Worm (Caenorhabditis elegans) whole organism, mixed stage, embryonic: ENCODE results near the gene F48F7.6.

Source experiments
- bed-3 ChIP-seq: fragments of 200-800 bp; sonication (Bioruptor generic); optimal IDR thresholded peaks from 3 replicates; lab custom pipeline; 2018; ENCODE audit warnings: mild to moderate bottlenecking, missing genetic modification characterization, moderate library complexity, missing compliant biosample characterization
- ceh-39 ChIP-seq: fragments of 150-350 bp; optimal IDR thresholded peaks from 2 replicates; lab custom pipeline; 2014; ENCODE audit warnings: missing biosample characterization, missing genetic modification characterization
- ceh-43 ChIP-seq: fragments of 200-800 bp; sonication (Bioruptor generic); optimal IDR thresholded peaks from 2 replicates; lab custom pipeline; 2018; ENCODE audit warnings: mild to moderate bottlenecking, missing genetic modification characterization, moderate library complexity, missing compliant biosample characterization
- ceh-83 ChIP-seq: fragments of 200-800 bp; sonication (Bioruptor generic); optimal IDR thresholded peaks from 2 replicates; lab custom pipeline; 2018; ENCODE audit warnings: mild to moderate bottlenecking, missing genetic modification characterization, missing compliant biosample characterization
- ces-1 ChIP-seq: fragments of 150-350 bp; optimal IDR thresholded peaks from 2 replicates; lab custom pipeline; 2014; ENCODE audit warnings: missing biosample characterization, missing genetic modification reagents, missing genetic modification characterization
- cnd-1 ChIP-seq: fragments of 200-800 bp; sonication (Bioruptor generic); optimal IDR thresholded peaks from 2 replicates; lab custom pipeline; 2018; ENCODE audit warnings: mild to moderate bottlenecking, missing genetic modification characterization, missing compliant biosample characterization
- drap-1 ChIP-seq: fragments of 200-800 bp; sonication (Bioruptor generic); optimal IDR thresholded peaks from 3 replicates; lab custom pipeline; 2018; ENCODE audit warnings: mild to moderate bottlenecking, missing genetic modification characterization, missing compliant biosample characterization
- elt-1 ChIP-seq: sonication (generic microtip); optimal IDR thresholded peaks from 2 replicates; lab custom pipeline; 2017; ENCODE audit warnings: missing genetic modification characterization, mild to moderate bottlenecking, missing compliant biosample characterization, antibody characterized with exemption, moderate library complexity, borderline replicate concordance; ENCODE audit not compliant: insufficient read depth
- elt-3 ChIP-seq: fragments of 150-350 bp; optimal IDR thresholded peaks from 2 replicates; lab custom pipeline; 2014; ENCODE audit warnings: missing biosample characterization, missing genetic modification characterization
- flh-1 ChIP-seq: fragments of 200-800 bp; sonication (Bioruptor generic); optimal IDR thresholded peaks from 2 replicates; lab custom pipeline; 2018; ENCODE audit warnings: mild to moderate bottlenecking, missing genetic modification characterization, moderate library complexity, missing compliant biosample characterization
- hlh-1 ChIP-seq: fragments of 150-350 bp; optimal IDR thresholded peaks from 2 replicates; lab custom pipeline; 2014; ENCODE audit warnings: missing biosample characterization, missing genetic modification reagents, missing genetic modification characterization
- lin-13 ChIP-seq: fragments of 150-350 bp; optimal IDR thresholded peaks from 2 replicates; lab custom pipeline; 2014; ENCODE audit warnings: missing biosample characterization, missing genetic modification characterization
- mep-1 ChIP-seq: fragments of 150-350 bp; optimal IDR thresholded peaks from 2 replicates; lab custom pipeline; 2017; ENCODE audit warnings: missing biosample characterization, missing genetic modification reagents, missing genetic modification characterization, inconsistent platforms
- mls-2 ChIP-seq: sonication (generic microtip); optimal IDR thresholded peaks from 2 replicates; lab custom pipeline; 2016; ENCODE audit warnings: mild to moderate bottlenecking, missing genetic modification characterization, moderate library complexity, missing compliant biosample characterization
- nhr-12 ChIP-seq: fragments of 150-350 bp; optimal IDR thresholded peaks from 2 replicates; lab custom pipeline; 2014; ENCODE audit warnings: missing biosample characterization, missing genetic modification characterization
- nhr-2 ChIP-seq: fragments of 150-350 bp; optimal IDR thresholded peaks from 2 replicates; lab custom pipeline; 2014; ENCODE audit warnings: missing biosample characterization, missing genetic modification characterization
- nhr-237 ChIP-seq: fragments of 150-350 bp; optimal IDR thresholded peaks from 2 replicates; lab custom pipeline; 2014; ENCODE audit warnings: missing biosample characterization, missing genetic modification characterization
- nhr-28 ChIP-seq: fragments of 150-350 bp; optimal IDR thresholded peaks from 2 replicates; lab custom pipeline; 2014; ENCODE audit warnings: missing biosample characterization, missing genetic modification characterization
- pha-4 ChIP-seq: fragments of 150-350 bp; optimal IDR thresholded peaks from 2 replicates; lab custom pipeline; 2018; ENCODE audit warnings: missing biosample characterization, missing genetic modification reagents, missing genetic modification characterization
- sem-2 ChIP-seq: fragments of 200-800 bp; sonication (Bioruptor generic); optimal IDR thresholded peaks from 2 replicates; lab custom pipeline; 2018; ENCODE audit warnings: mild to moderate bottlenecking, missing genetic modification characterization, missing compliant biosample characterization
- sptf-1 ChIP-seq: sonication (generic microtip); optimal IDR thresholded peaks from 2 replicates; lab custom pipeline; 2017; ENCODE audit warnings: mild to moderate bottlenecking, missing genetic modification characterization, moderate library complexity, missing compliant biosample characterization
- tbx-8 ChIP-seq: fragments of 200-800 bp; sonication (Bioruptor generic); optimal IDR thresholded peaks from 2 replicates; lab custom pipeline; 2018; ENCODE audit warnings: mild to moderate bottlenecking, missing genetic modification characterization, moderate library complexity, missing compliant biosample characterization
- unc-120 ChIP-seq: sonication (generic microtip); optimal IDR thresholded peaks from 2 replicates; lab custom pipeline; 2017; ENCODE audit warnings: missing genetic modification characterization, missing compliant biosample characterization; ENCODE audit not compliant: poor library complexity, severe bottlenecking
- unc-39 ChIP-seq: fragments of 150-350 bp; optimal IDR thresholded peaks from 2 replicates; lab custom pipeline; 2014; ENCODE audit warnings: missing biosample characterization, missing genetic modification characterization
- unc-62 ChIP-seq: fragments of 150-350 bp; optimal IDR thresholded peaks from 2 replicates; lab custom pipeline; 2014; ENCODE audit warnings: missing biosample characterization, missing genetic modification reagents, missing genetic modification characterization
- zip-8 ChIP-seq: fragments of 150-350 bp; optimal IDR thresholded peaks from 2 replicates; lab custom pipeline; 2014; ENCODE audit warnings: missing biosample characterization, missing genetic modification characterization

The F48F7.6 gene

DNA sequence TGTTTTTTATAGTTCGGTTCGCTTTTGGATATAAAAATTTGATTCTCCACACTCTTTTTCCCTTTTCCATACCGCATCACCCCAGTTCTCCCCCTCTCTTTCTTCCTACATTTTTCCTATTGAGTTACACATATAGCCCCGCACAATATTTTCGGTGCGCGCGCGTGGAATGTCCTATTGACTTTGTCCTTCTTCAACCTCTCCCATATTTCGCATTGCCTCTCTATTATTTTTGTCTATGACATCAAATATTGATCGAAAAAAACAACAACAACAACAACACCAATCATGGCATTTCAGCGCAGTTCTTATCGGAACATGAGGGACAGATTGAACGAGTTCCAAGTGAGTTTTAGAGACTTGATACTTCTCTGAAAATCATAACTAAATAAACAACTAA is 17.8 kb upstream of the F48F7.6 start, which contains the start of gene syx-2:
TSS of gene syx-2 (plus strand) at position 301 of the 400 bp plus-strand sequence.
- TF ChIP-seq elt-1 (tag; lab: Kevin White, UChicago) (no peak), ceh-83 (GFP tag; lab: Kevin White, UChicago) (no peak), bed-3 (no peak), nhr-2 (tag; lab: Kevin White, UChicago) (no peak), unc-39 (tag; lab: Kevin White, UChicago) (no peak), ceh-43 (GFP tag; lab: Kevin White, UChicago) (no peak), flh-1 (GFP tag; lab: Kevin White, UChicago) (no peak)

DNA sequence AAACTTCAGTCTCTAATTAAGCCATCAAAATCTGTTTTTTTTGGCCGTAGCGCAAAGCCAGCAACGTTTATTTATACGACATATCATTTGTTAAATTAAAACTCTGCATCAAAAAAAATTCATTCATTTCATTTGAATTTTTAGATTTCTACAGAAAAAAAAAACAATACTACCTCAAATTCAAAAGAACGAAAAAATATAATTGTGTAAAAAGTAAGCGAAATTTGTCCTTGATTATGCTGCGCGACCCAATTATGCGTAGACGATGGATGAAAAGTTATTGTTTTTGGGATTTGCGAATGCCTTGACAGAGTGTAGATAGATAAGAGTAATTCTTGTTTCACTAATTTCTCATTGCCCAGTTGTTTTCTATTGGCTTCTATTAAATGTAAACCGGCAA is 14.4 kb upstream of the F48F7.6 start, which contains the start of gene F48F7.3:
TSS of gene F48F7.3 (plus strand) at position 301 of the 400 bp plus-strand sequence.
- TF ChIP-seq ceh-83 (GFP tag; lab: Kevin White, UChicago), result no peak
- TF ChIP-seq lin-13, result no peak
- TF ChIP-seq zip-8, result no peak
- TF ChIP-seq, all 35 proteins: peak for 0

DNA sequence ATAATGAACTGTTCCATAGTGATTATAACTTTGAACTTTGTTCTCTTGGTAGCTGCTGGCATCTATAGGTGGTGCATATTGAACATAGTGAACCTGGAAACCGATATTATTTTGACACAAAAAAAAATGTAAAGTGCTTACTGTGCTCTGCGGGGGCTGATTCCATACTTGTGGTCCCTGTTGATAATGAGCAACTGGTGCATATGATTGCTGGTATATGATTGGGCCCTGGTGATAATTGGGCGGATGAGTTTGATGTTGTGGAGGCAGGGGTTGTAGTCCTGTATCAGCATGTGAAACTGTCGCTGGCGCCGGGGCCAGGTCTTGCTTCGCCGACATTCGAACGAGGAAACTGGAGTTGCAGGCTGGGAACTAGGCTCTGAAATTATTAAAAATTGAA is 9.3 kb upstream of the F48F7.6 start, which contains the start of gene pqn-39:
TSS of gene pqn-39 (minus strand) at position 385 of the 400 bp plus-strand sequence.
- TF ChIP-seq flh-1 (GFP tag; lab: Kevin White, UChicago) (no peak), ceh-83 (GFP tag; lab: Kevin White, UChicago) (no peak), ceh-43 (GFP tag; lab: Kevin White, UChicago) (no peak), cnd-1 (tag; lab: Kevin White, UChicago) (no peak), nhr-28 (tag; lab: Kevin White, UChicago) (no peak), sptf-1 (tag; lab: Kevin White, UChicago) (no peak), sem-2 (GFP tag; lab: Kevin White, UChicago) (no peak), mep-1 (tag; lab: Kevin White, UChicago) (no peak), nhr-237 (no peak), unc-39 (tag; lab: Kevin White, UChicago) (no peak), unc-62 (no peak), unc-120 (no peak), zip-8 (no peak), elt-3 (tag; lab: Kevin White, UChicago) (no peak)

DNA sequence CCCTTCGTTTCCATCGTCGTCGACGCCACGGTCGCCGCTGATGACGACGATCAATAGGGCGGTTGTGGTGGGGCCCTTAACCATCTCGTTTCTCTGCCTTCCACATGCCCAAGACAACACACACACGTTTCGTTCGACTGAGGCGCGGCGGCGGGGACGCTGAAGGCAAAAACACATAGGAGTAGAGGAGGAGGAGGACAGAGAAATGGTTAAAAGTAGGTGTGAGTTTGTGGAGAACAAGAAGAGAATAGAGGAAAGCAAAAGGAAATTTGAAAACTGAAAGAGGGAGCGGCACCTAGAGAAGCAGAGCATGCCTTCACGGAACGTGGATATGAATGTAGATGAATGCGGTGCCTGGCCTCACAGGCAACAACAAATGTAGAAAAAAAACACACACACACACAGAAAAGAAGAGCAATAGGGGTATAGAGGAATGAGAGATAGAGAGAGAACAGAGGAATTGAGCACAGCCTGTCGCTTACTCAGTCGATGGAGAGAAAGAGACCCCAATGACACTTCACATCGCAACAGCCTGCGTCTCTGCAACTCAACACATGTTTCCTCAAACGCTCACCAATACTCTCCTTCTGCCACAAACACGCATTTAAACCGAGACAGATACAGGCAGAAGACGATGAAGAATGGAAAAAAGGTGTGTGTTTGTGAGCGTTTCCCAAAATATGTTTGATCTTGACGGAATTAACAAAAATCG is 8.2 kb upstream of the F48F7.6 start:
- TF ChIP-seq cnd-1 (tag; lab: Kevin White, UChicago) (peak; percentile 49), sem-2 (GFP tag; lab: Kevin White, UChicago) (no peak), ces-1 (GFP tag; lab: Kevin White, UChicago) (no peak), unc-62 (peak; percentile 85), ceh-43 (GFP tag; lab: Kevin White, UChicago) (no peak), drap-1 (GFP tag; lab: Kevin White, UChicago) (peak; percentile 18), tbx-8 (GFP tag; lab: Kevin White, UChicago) (no peak), ceh-39 (tag; lab: Kevin White, UChicago) (peak; percentile 74), mls-2 (tag; lab: Kevin White, UChicago) (peak; percentile 18), lin-13 (peak; percentile 23), unc-120 (peak; percentile 60), pha-4 (tag; lab: Kevin White, UChicago) (peak; percentile 62), mep-1 (tag; lab: Kevin White, UChicago) (peak; percentile 43), nhr-28 (tag; lab: Kevin White, UChicago) (no peak), hlh-1 (peak; percentile 86), elt-1 (tag; lab: Kevin White, UChicago) (no peak)

DNA sequence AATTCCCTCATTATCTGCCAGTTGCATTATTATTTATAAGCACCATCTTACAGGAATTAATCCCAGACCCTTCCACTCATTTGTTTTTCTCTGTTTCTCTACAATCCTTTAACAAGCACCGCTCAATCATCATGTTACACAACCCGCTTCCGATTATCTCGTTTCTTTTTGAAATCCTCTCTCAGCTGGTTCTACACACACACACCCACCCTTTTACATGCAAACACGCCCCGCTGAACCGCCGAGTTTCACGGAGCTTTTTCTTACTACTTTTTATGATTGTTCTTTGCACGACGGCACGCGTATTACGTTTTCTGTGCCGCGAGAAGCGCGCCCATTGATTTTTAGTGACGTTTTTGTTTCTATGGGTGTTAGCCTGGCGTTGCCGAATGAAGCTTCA is 3.9 kb upstream of the F48F7.6 start:
- peak; percentile 53 for TF ChIP-seq ces-1 (GFP tag; lab: Kevin White, UChicago)
- TF ChIP-seq elt-1 (tag; lab: Kevin White, UChicago), result no peak
- no peak for TF ChIP-seq flh-1 (GFP tag; lab: Kevin White, UChicago)
- TF ChIP-seq unc-120, result peak; percentile 54
- TF ChIP-seq nhr-12 (tag; lab: Kevin White, UChicago), result no peak
- TF ChIP-seq nhr-28 (tag; lab: Kevin White, UChicago), result no peak
